Worm (Caenorhabditis elegans) whole organism, L4 larva: ENCODE data around the gene M106.8.

Experiments used
- ceh-82 ChIP-seq: sonication (generic microtip); optimal IDR thresholded peaks from 2 replicates; lab custom pipeline; 2017; ENCODE audit warnings: missing biosample characterization, missing genetic modification characterization
- dmd-6 ChIP-seq: fragments of 200-800 bp; sonication (Bioruptor generic); IDR thresholded peaks from 2 replicates; pipeline ENCODE4 v1.3.6; 2022; ENCODE audit warnings: missing genetic modification reagents, missing genetic modification characterization, missing compliant biosample characterization
- jun-1 ChIP-seq: fragments of 150-350 bp; optimal IDR thresholded peaks from 2 replicates; lab custom pipeline; 2014; ENCODE audit warnings: missing biosample characterization, missing genetic modification reagents, missing genetic modification characterization
- lin-13 ChIP-seq: fragments of 150-350 bp; optimal IDR thresholded peaks from 2 replicates; lab custom pipeline; 2014; ENCODE audit warnings: missing biosample characterization, missing genetic modification reagents, missing genetic modification characterization
- mdl-1 ChIP-seq, 2 experiments: fragments of 150-350 bp in 1 of 2; sonication (generic microtip) in 1 of 2; optimal IDR thresholded peaks; 2 replicates each; lab custom pipeline; 2014 to 2017; ENCODE audit warnings: missing biosample characterization in 2 of 2, missing genetic modification characterization in 2 of 2
- mes-2 ChIP-seq: sonication (generic microtip); optimal IDR thresholded peaks from 2 replicates; lab custom pipeline; 2016; ENCODE audit warnings: missing genotype, mild to moderate bottlenecking, missing genetic modification characterization, missing compliant biosample characterization; ENCODE audit not compliant: poor library complexity, severe bottlenecking
- nhr-11 ChIP-seq: fragments of 150-350 bp; optimal IDR thresholded peaks from 2 replicates; lab custom pipeline; 2014; ENCODE audit warnings: missing biosample characterization, missing genetic modification characterization
- nhr-237 ChIP-seq: sonication (generic microtip); optimal IDR thresholded peaks from 2 replicates; lab custom pipeline; 2017; ENCODE audit warnings: missing biosample characterization, missing genetic modification characterization
- snpc-4 ChIP-seq: fragments of 150-350 bp; optimal IDR thresholded peaks from 2 replicates; lab custom pipeline; 2014; ENCODE audit warnings: missing biosample characterization, missing genetic modification characterization
- zag-1 ChIP-seq: fragments of 150-350 bp; optimal IDR thresholded peaks from 2 replicates; lab custom pipeline; 2014; ENCODE audit warnings: missing biosample characterization, missing genetic modification characterization

- TF ChIP-seq mes-2 (tag; lab: Kevin White, UChicago) (no peak), lin-13 (GFP tag; lab: Kevin White, UChicago) (no peak), jun-1 (no peak), mdl-1 (tag; optimal IDR thresholded peaks at IDR 0.05; lab: Kevin White, UChicago) (no peak), dmd-6 (no peak), ceh-82 (tag; lab: Kevin White, UChicago) (no peak), zag-1 (tag; lab: Kevin White, UChicago) (no peak), nhr-11 (no peak), snpc-4 (tag; lab: Kevin White, UChicago) (no peak), nhr-237 (tag; lab: Kevin White, UChicago) (no peak)
These were observed 50.0 kb downstream of the M106.8 start, which contains the start of gene vps-11 for ce11 chrII:10793393-10793792.
